Fruit fly (Drosophila melanogaster): ENCODE measurements around the gene Ran.

Ran gene

DNA sequence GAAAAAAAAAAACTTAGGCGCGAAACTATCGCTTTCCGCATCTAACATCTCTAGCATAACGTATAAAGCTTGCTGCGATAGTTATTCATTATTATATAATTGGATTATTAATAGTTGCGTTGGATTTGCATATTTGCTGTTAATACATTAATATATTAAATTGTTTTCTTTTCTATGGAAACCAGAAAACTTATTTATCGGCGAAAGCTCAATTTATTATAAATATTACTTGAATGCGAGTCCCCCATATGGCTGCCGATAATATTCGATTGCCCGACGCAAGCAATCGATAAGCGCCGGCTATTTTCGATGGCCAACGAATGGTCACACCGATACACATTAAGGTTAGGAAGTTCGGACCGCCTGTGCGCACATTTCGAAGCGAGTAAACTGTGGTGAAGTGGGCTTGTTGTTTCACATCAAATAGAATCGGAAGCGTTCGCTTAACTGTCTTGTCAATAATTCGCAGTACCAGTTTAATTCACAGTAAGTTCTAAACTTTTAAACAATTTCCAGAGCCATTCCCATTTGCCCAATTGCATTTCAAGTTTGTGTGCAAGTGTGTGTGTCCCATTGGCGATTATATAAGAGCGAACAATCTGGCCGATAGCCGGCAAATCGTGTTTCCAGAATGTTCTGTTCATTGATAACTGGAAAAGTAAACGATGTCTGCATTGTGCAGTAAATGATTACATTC, 40.2 kb downstream of the Ran start, which contains the start of gene Hsp60A (continued):
- TF ChIP-seq Gsc (GFP tag; IDR thresholded peaks at IDR 0.05): no peak
- TF ChIP-seq Dref (GFP tag; IDR thresholded peaks at IDR 0.05): peak; percentile 86
- TF ChIP-seq caup (GFP tag; optimal IDR thresholded peaks at IDR 0.05; ENCODE audit: severe bottlenecking): peak; percentile 10
- TF ChIP-seq CG14667 (GFP tag; IDR thresholded peaks at IDR 0.05): no peak
- TF ChIP-seq Myb (GFP tag; optimal IDR thresholded peaks at IDR 0.05): no peak
- peak; percentile 55; the same call in 1 of the 2 replicates for TF ChIP-seq ato (GFP tag; IDR thresholded peaks at IDR 0.05; ENCODE audit: partially characterized antibody)
- peak in 1 of 2 experiments; percentile 55 for TF ChIP-seq bsh (GFP tag; optimal IDR thresholded peaks at IDR 0.05)
- TF ChIP-seq Atf6 (GFP tag; IDR thresholded peaks at IDR 0.05): peak; percentile 43
- no peak for TF ChIP-seq CG6683 (GFP tag; optimal IDR thresholded peaks at IDR 0.05)
- 0 out of 2 replicates have a peak, but pooled peaks have one; percentile 27 for TF ChIP-seq CG14014 (GFP tag; IDR thresholded peaks at IDR 0.05)
- TF ChIP-seq org-1 (GFP tag; optimal IDR thresholded peaks at IDR 0.05): no peak
- peak; percentile 69; the same call in 2 of the 3 replicates for TF ChIP-seq Opbp (GFP tag; IDR thresholded peaks at IDR 0.05; ENCODE audit: partially characterized antibody)
- no peak for TF ChIP-seq CG4617 (GFP tag; optimal IDR thresholded peaks at IDR 0.05; ENCODE audit: borderline replicate concordance)
- peak; percentile 21 for TF ChIP-seq CG7556 (GFP tag; optimal IDR thresholded peaks at IDR 0.05)
- peak; percentile 47 for TF ChIP-seq CG18599 (GFP tag; optimal IDR thresholded peaks at IDR 0.05)
- peak; percentile 97 for TF ChIP-seq wek (GFP tag; optimal IDR thresholded peaks at IDR 0.05)
- TF ChIP-seq dmrt99B (tag; optimal IDR thresholded peaks at IDR 0.05): peak; percentile 43
- TF ChIP-seq CG4820 (GFP tag; optimal IDR thresholded peaks at IDR 0.05): peak; percentile 44
- 0 out of 2 replicates have a peak, but pooled peaks have one; percentile 20 for TF ChIP-seq E2f1 (GFP tag; IDR thresholded peaks at IDR 0.05)
- peak; percentile 38; the same call in 1 of the 2 replicates for TF ChIP-seq lmd (GFP tag; IDR thresholded peaks at IDR 0.05)
- TF ChIP-seq twi (tag; optimal IDR thresholded peaks at IDR 0.05): no peak
- TF ChIP-seq CG10147 (GFP tag; optimal IDR thresholded peaks at IDR 0.05): peak; percentile 54
- TF ChIP-seq wor (GFP tag; IDR thresholded peaks at IDR 0.05): no peak
- TF ChIP-seq otp (GFP tag; IDR thresholded peaks at IDR 0.05): 0 out of 3 replicates have a peak, but pooled peaks have one; percentile 13
- TF ChIP-seq sisA (GFP tag; IDR thresholded peaks at IDR 0.05): peak; percentile 41
- TF ChIP-seq stc (GFP tag; IDR thresholded peaks at IDR 0.05): no peak
- peak; percentile 46 for TF ChIP-seq CG12299 (tag; optimal IDR thresholded peaks at IDR 0.05)
- peak; percentile 67 for TF ChIP-seq CG2678 (tag; optimal IDR thresholded peaks at IDR 0.05)
- peak; percentile 48 for TF ChIP-seq CG13775 (GFP tag; optimal IDR thresholded peaks at IDR 0.05)
- no peak for TF ChIP-seq ttk (GFP tag; IDR thresholded peaks at IDR 0.05)
- TF ChIP-seq Bgb (GFP tag; IDR thresholded peaks at IDR 0.05; ENCODE audit: partially characterized antibody): peak; percentile 77
- TF ChIP-seq Hr3 (GFP tag; optimal IDR thresholded peaks at IDR 0.05): peak; percentile 36
- peak; percentile 25; the same call in 1 of the 2 replicates for TF ChIP-seq CG3847 (GFP tag; IDR thresholded peaks at IDR 0.05)
- peak; percentile 6 for TF ChIP-seq Nf-YB (GFP tag; optimal IDR thresholded peaks at IDR 0.05)
- no peak for TF ChIP-seq nom (GFP tag; optimal IDR thresholded peaks at IDR 0.05)
- peak; percentile 60; the same call in 2 of the 3 replicates for TF ChIP-seq CG17361 (GFP tag; IDR thresholded peaks at IDR 0.05)
- peak; percentile 42 for TF ChIP-seq MESR4 (GFP tag; optimal IDR thresholded peaks at IDR 0.05)
- no peak for TF ChIP-seq CG1024 (GFP tag; IDR thresholded peaks at IDR 0.05)
- TF ChIP-seq CG2712 (tag; optimal IDR thresholded peaks at IDR 0.05): peak; percentile 61
- peak; percentile 19 for TF ChIP-seq CG3995 (GFP tag; optimal IDR thresholded peaks at IDR 0.05)
- TF ChIP-seq Abd-B (GFP tag; optimal IDR thresholded peaks at IDR 0.05): peak; percentile 63
- peak; percentile 52 for TF ChIP-seq Hmr (GFP tag; optimal IDR thresholded peaks at IDR 0.05)
- TF ChIP-seq Stat92E (GFP tag; optimal IDR thresholded peaks at IDR 0.05): no peak
- no peak; the same call in 1 of the 2 replicates for TF ChIP-seq chm (GFP tag; IDR thresholded peaks at IDR 0.05)
- TF ChIP-seq tup (GFP tag; optimal IDR thresholded peaks at IDR 0.05): peak; percentile 38
- no peak for TF ChIP-seq jigr1 (GFP tag; IDR thresholded peaks at IDR 0.05)
- peak; percentile 12 for TF ChIP-seq CG17186 (GFP tag; optimal IDR thresholded peaks at IDR 0.05)
- peak; percentile 54 for TF ChIP-seq az2 (GFP tag; optimal IDR thresholded peaks at IDR 0.05)

Data from whole organism, embryonic.